Fruit fly (Drosophila melanogaster): ENCODE measurements around the gene CG7065.
A peak's percentile ranks its signal among the peaks of the same experiment; 100 is the strongest.

DNA sequence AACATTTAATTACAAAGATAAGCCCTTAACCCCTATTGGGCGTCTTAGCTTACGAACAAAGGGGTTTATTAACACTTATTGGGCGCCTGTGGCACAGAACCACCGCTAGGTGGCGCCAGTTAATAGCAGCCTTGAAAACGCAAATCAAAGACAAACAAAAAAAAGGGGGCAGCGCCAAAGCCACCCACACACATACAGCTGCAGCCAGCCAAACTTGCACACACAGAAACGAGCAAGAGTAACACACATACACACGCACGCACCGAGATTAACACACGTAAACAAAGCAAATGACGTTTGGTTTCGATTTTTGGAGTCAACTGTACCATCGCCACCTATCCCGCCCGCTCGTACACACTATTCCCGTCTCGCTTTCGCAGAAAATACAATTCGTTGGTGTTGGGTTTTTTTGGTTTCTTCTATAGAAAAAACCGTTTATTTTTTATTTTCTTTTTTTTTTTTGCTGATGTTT is 9.9 kb downstream of the CG7065 start:
- TF ChIP-seq CTCF (optimal IDR thresholded peaks at IDR 0.05) (peak; percentile 85 to 89), CG8478 (optimal IDR thresholded peaks at IDR 0.05) (no peak)
